Fruit fly (Drosophila melanogaster) whole organism, larva: Measurements from ENCODE around the gene mamo.

Source experiments
- noc ChIP-seq: fragments of 200-800 bp; sonication (Bioruptor generic); optimal IDR thresholded peaks from 3 replicates; lab custom pipeline; 2019; ENCODE audit warnings: missing biosample characterization, mild to moderate bottlenecking, missing genetic modification characterization, moderate library complexity

Gene mamo

dm6 chrX:13797538-13797937 lies 192.8 kb downstream of the mamo start, which contains the start of gene CG10996:
Gene CG10996 (minus strand): TSS chrX:13797638.
- TF ChIP-seq noc (tag; lab: Kevin White, UChicago): no peak
